Fruit fly (Drosophila melanogaster) whole organism, embryonic: ENCODE data around the gene Ask1.

Experiments used
- Awh ChIP-seq: fragments of 200-800 bp; sonication (Bioruptor generic); IDR thresholded peaks from 2 replicates; pipeline ENCODE4, ENCODE4 v1.3.6; 2022; ENCODE audit warnings: missing biosample characterization, missing genetic modification characterization
- CG10565 ChIP-seq: fragments of 200-800 bp; sonication (Bioruptor generic); optimal IDR thresholded peaks from 3 replicates; lab custom pipeline; 2016; ENCODE audit warnings: missing biosample characterization, mild to moderate bottlenecking, missing genetic modification characterization
- CG10959 ChIP-seq: fragments of 200-800 bp; sonication (Bioruptor generic); IDR thresholded peaks from 2 replicates; pipeline ENCODE4 v1.3.6; 2022; ENCODE audit warnings: missing biosample characterization, missing genetic modification characterization
- CG11560 ChIP-seq: fragments of 200-800 bp; sonication (Bioruptor generic); IDR thresholded peaks from 3 replicates; pipeline ENCODE4 v1.3.6; 2022; ENCODE audit warnings: missing biosample characterization, missing genetic modification characterization
- CG12391 ChIP-seq: fragments of 200-800 bp; sonication (Bioruptor generic); optimal IDR thresholded peaks from 3 replicates; lab custom pipeline; 2018; ENCODE audit warnings: missing biosample characterization, mild to moderate bottlenecking, missing genetic modification characterization, moderate library complexity
- CG12659 ChIP-seq: fragments of 200-800 bp; sonication (Bioruptor generic); optimal IDR thresholded peaks from 3 replicates; lab custom pipeline; 2017; ENCODE audit warnings: mild to moderate bottlenecking, missing biosample characterization, missing genetic modification reagents, missing genetic modification characterization
- CG13296 ChIP-seq: fragments of 200-800 bp; sonication (Bioruptor generic); optimal IDR thresholded peaks from 3 replicates; lab custom pipeline; 2018; ENCODE audit warnings: missing biosample characterization, mild to moderate bottlenecking, missing genetic modification characterization
- CG13894 ChIP-seq: fragments of 200-800 bp; sonication (Bioruptor generic); optimal IDR thresholded peaks from 3 replicates; lab custom pipeline; 2018; ENCODE audit warnings: missing biosample characterization, mild to moderate bottlenecking, missing genetic modification characterization, moderate library complexity
- CG14667 ChIP-seq: fragments of 200-800 bp; sonication (Bioruptor generic); IDR thresholded peaks from 2 replicates; pipeline ENCODE4 v1.3.6; 2022; ENCODE audit warnings: missing biosample characterization, missing genetic modification characterization
- CG14965 ChIP-seq: fragments of 200-800 bp; sonication (Bioruptor generic); optimal IDR thresholded peaks from 2 replicates; lab custom pipeline; 2016; ENCODE audit warnings: missing biosample characterization, missing genetic modification characterization, borderline replicate concordance
- CG1792 ChIP-seq: fragments of 200-800 bp; sonication (Bioruptor generic); optimal IDR thresholded peaks from 2 replicates; lab custom pipeline; 2016; ENCODE audit warnings: missing biosample characterization, missing genetic modification characterization
- CG33557 ChIP-seq: fragments of 200-800 bp; sonication (Bioruptor generic); optimal IDR thresholded peaks from 2 replicates; lab custom pipeline; 2019; ENCODE audit warnings: missing biosample characterization, mild to moderate bottlenecking, missing genetic modification characterization, moderate library complexity
- CG34376 ChIP-seq: fragments of 200-800 bp; sonication (Bioruptor generic); optimal IDR thresholded peaks from 2 replicates; lab custom pipeline; 2018; ENCODE audit warnings: missing biosample characterization, mild to moderate bottlenecking, missing genetic modification characterization
- CG6175 ChIP-seq: fragments of 200-800 bp; sonication (Bioruptor generic); IDR thresholded peaks from 3 replicates; pipeline ENCODE4 v1.3.6; 2022; ENCODE audit warnings: missing biosample characterization, missing genetic modification characterization
- CG8478 ChIP-seq: fragments of >200 bp; optimal IDR thresholded peaks from 2 replicates; lab custom pipeline; 2018
- CG9932 ChIP-seq: fragments of 200-800 bp; sonication (Bioruptor generic); IDR thresholded peaks from 2 replicates; pipeline ENCODE4 v1.3.6; 2022; ENCODE audit warnings: missing biosample characterization, missing genetic modification characterization
- Gug ChIP-seq: fragments of 200-800 bp; sonication (Bioruptor generic); IDR thresholded peaks from 4 replicates; pipeline ENCODE4 v1.3.6; 2022; ENCODE audit warnings: missing biosample characterization, missing genetic modification characterization
- H15 ChIP-seq: fragments of 200-800 bp; sonication (Bioruptor generic); IDR thresholded peaks from 3 replicates; pipeline ENCODE4 v1.3.6; 2022; ENCODE audit warnings: missing biosample characterization, missing genetic modification characterization
- HmgD ChIP-seq: fragments of 200-800 bp; sonication (Bioruptor generic); optimal IDR thresholded peaks from 3 replicates; lab custom pipeline; 2016; ENCODE audit warnings: missing biosample characterization, missing genetic modification characterization
- Hr51 ChIP-seq, 2 experiments: fragments of 200-800 bp; sonication (Bioruptor generic); optimal IDR thresholded peaks; 2 replicates in 1 of 2; 3 replicates in 1 of 2; lab custom pipeline; 2016 to 2018; ENCODE audit warnings: missing biosample characterization in 2 of 2, missing genetic modification characterization in 2 of 2, mild to moderate bottlenecking in 1 of 2, moderate library complexity in 1 of 2
- Lpt ChIP-seq: fragments of >200 bp; optimal IDR thresholded peaks from 2 replicates; lab custom pipeline; 2018; ENCODE audit warnings: missing biosample characterization, missing genetic modification characterization
- Med ChIP-seq: fragments of 200-800 bp; sonication (Bioruptor generic); peaks from one replicate; lab custom pipeline; 2016; ENCODE audit warnings: missing biosample characterization, missing genetic modification characterization, mild to moderate bottlenecking, inconsistent platforms, moderate library complexity
- NC2β ChIP-seq: fragments of 200-800 bp; sonication (Bioruptor generic); optimal IDR thresholded peaks from 2 replicates; lab custom pipeline; 2016; ENCODE audit warnings: missing biosample characterization, missing genetic modification characterization
- Trl ChIP-seq, 3 experiments: fragments of >200 bp in 2 of 3; fragments of 200-800 bp in 1 of 3; sonication (Bioruptor generic) in 1 of 3; optimal IDR thresholded peaks; 2 replicates in 1 of 3; 3 replicates in 2 of 3; lab custom pipeline; 2016 to 2017; ENCODE audit warnings: missing biosample characterization in 1 of 3, missing genetic modification characterization in 1 of 3
- ac ChIP-seq: fragments of 200-800 bp; sonication (Bioruptor generic); optimal IDR thresholded peaks from 3 replicates; lab custom pipeline; 2017; ENCODE audit warnings: missing biosample characterization, mild to moderate bottlenecking, missing genetic modification characterization
- br ChIP-seq: fragments of >200 bp; optimal IDR thresholded peaks from 2 replicates; lab custom pipeline; 2017
- chinmo ChIP-seq: fragments of 200-800 bp; sonication (Bioruptor generic); IDR thresholded peaks from 4 replicates; pipeline ENCODE4 v1.3.6; 2022; ENCODE audit warnings: missing biosample characterization, missing genetic modification characterization; ENCODE audit not compliant: partially characterized antibody
- chm ChIP-seq: fragments of 200-800 bp; sonication (Bioruptor generic); IDR thresholded peaks from 2 replicates; pipeline ENCODE4 v1.3.6; 2022; ENCODE audit warnings: missing biosample characterization, missing genetic modification characterization
- dati ChIP-seq: fragments of 200-800 bp; sonication (Bioruptor generic); IDR thresholded peaks from 2 replicates; pipeline ENCODE4 v1.3.6; 2022; ENCODE audit warnings: missing biosample characterization, missing genetic modification characterization
- en ChIP-seq: fragments of 200-800 bp; sonication (Bioruptor generic); optimal IDR thresholded peaks from 2 replicates; lab custom pipeline; 2016; ENCODE audit warnings: missing biosample characterization, missing genetic modification characterization
- fd64A ChIP-seq: fragments of 200-800 bp; sonication (Bioruptor generic); optimal IDR thresholded peaks from 3 replicates; lab custom pipeline; 2018; ENCODE audit warnings: missing biosample characterization, mild to moderate bottlenecking, missing genetic modification characterization
- grn ChIP-seq: fragments of 200-800 bp; sonication (Bioruptor generic); optimal IDR thresholded peaks from 3 replicates; lab custom pipeline; 2017; ENCODE audit warnings: missing biosample characterization, missing genetic modification characterization
- hth ChIP-seq: fragments of >200 bp; optimal IDR thresholded peaks from 2 replicates; lab custom pipeline; 2017; ENCODE audit warnings: inconsistent platforms
- kah ChIP-seq: fragments of 200-800 bp; sonication (Bioruptor generic); optimal IDR thresholded peaks from 2 replicates; lab custom pipeline; 2018; ENCODE audit warnings: missing biosample characterization, mild to moderate bottlenecking, missing genetic modification characterization
- kni ChIP-seq: fragments of 200-800 bp; sonication (Bioruptor generic); optimal IDR thresholded peaks from 3 replicates; lab custom pipeline; 2017; ENCODE audit warnings: mild to moderate bottlenecking, missing biosample characterization, missing genetic modification reagents, missing genetic modification characterization
- lov ChIP-seq, 2 experiments: fragments of 200-800 bp in 1 of 2; fragments of >200 bp in 1 of 2; sonication (Bioruptor generic) in 1 of 2; IDR thresholded peaks in 1 of 2; optimal IDR thresholded peaks in 1 of 2; 2 replicates in 1 of 2; 3 replicates in 1 of 2; pipeline versions ENCODE4 v1.3.6 to Lab custom; 2017 to 2022; ENCODE audit warnings: missing biosample characterization in 1 of 2, missing genetic modification characterization in 1 of 2
- pfk ChIP-seq: fragments of 200-800 bp; sonication (Bioruptor generic); optimal IDR thresholded peaks from 2 replicates; lab custom pipeline; 2018; ENCODE audit warnings: missing biosample characterization, mild to moderate bottlenecking, missing genetic modification characterization, moderate library complexity
- prd ChIP-seq, 3 experiments: fragments of >200 bp in 2 of 3; fragments of 200-800 bp in 1 of 3; sonication (Bioruptor generic) in 1 of 3; optimal IDR thresholded peaks in 2 of 3; IDR thresholded peaks in 1 of 3; 2 replicates in 2 of 3; 3 replicates in 1 of 3; pipeline versions ENCODE4 v1.3.6 to Lab custom; 2017 to 2022; ENCODE audit warnings: missing biosample characterization in 1 of 3, missing genetic modification characterization in 1 of 3
- salm ChIP-seq: fragments of 200-800 bp; sonication (Bioruptor generic); optimal IDR thresholded peaks from 2 replicates; lab custom pipeline; 2018; ENCODE audit warnings: missing biosample characterization, mild to moderate bottlenecking, missing genetic modification characterization
- scrt ChIP-seq: fragments of 200-800 bp; sonication (Bioruptor generic); optimal IDR thresholded peaks from 2 replicates; lab custom pipeline; 2018; ENCODE audit warnings: missing biosample characterization, mild to moderate bottlenecking, missing genetic modification characterization, moderate library complexity
- so ChIP-seq: fragments of 200-800 bp; sonication (Bioruptor generic); IDR thresholded peaks from 3 replicates; pipeline ENCODE4 v1.3.6; 2022; ENCODE audit warnings: missing biosample characterization, missing genetic modification characterization
- ssp ChIP-seq: fragments of 200-800 bp; sonication (Bioruptor generic); IDR thresholded peaks from 2 replicates; pipeline ENCODE4 v1.3.6; 2022; ENCODE audit warnings: missing biosample characterization, missing genetic modification characterization
- usp ChIP-seq: fragments of >200 bp; optimal IDR thresholded peaks from 2 replicates; lab custom pipeline; 2017; ENCODE audit warnings: missing biosample characterization, missing genetic modification characterization
- vvl ChIP-seq: fragments of 200-800 bp; sonication (Bioruptor generic); IDR thresholded peaks from 2 replicates; pipeline ENCODE4 v1.3.6; 2022; ENCODE audit warnings: missing biosample characterization, missing genetic modification characterization
- wek ChIP-seq: fragments of 200-800 bp; sonication (Bioruptor generic); optimal IDR thresholded peaks from 3 replicates; lab custom pipeline; 2018; ENCODE audit warnings: missing biosample characterization, mild to moderate bottlenecking, missing genetic modification characterization, moderate library complexity
- wor ChIP-seq: fragments of 200-800 bp; sonication (Bioruptor generic); IDR thresholded peaks from 2 replicates; pipeline ENCODE4 v1.3.6; 2022; ENCODE audit warnings: missing biosample characterization, missing genetic modification characterization

The Ask1 gene

DNA sequence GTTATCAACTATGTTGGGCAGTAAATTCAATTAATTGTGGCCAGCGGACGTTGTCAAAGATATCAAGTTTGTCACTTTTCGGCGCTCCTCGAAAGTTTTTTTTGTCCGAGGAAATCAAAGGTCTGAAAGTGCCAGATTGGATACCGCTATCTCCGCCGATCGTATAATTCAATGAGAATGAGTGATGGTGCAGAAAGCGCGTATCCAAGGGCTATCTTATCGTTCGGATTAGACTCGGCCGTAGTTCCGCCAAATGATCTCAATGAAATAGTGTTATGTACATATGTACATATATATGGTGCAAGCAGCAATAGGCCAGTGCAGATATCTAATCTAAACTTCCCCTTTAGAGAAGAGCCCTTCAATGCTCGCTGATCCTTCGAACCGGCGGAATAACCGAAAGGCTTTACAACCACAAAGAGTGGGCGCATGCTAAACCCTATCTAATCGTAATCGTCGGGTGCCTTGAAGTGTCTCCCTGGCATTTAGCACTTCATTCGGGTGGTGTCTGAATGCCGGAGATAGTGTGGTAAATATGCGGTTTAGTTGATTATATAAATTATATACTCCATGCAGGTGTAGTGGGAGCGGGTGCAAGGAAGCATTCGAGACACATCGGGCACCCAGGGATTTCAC lies 6.3 kb upstream of the Ask1 start (continued):
- TF ChIP-seq chinmo (GFP tag; lab: Robert Waterston, UW), result 0 out of 4 replicates have a peak, but pooled peaks have one; percentile 55
- peak; percentile 29 for TF ChIP-seq grn (GFP tag; lab: Kevin White, UChicago)
- TF ChIP-seq CG14965 (GFP tag; lab: Kevin White, UChicago), result no peak
- peak; percentile 18 for TF ChIP-seq Med (GFP tag; lab: Kevin White, UChicago)
- no peak for TF ChIP-seq HmgD
- peak; percentile 49 for TF ChIP-seq CG13296 (GFP tag; lab: Kevin White, UChicago)
- TF ChIP-seq, all 482 proteins: peak for 18

- TF ChIP-seq usp (no peak), CG34376 (GFP tag; lab: Kevin White, UChicago) (peak; percentile 45), chm (GFP tag; lab: Robert Waterston, UW) (0 out of 2 replicates have a peak, but pooled peaks have one; percentile 51), Trl (optimal IDR thresholded peaks at IDR 0.05; lab: Kevin White, UChicago) (peak; percentile 69 to 71), Trl (GFP tag; optimal IDR thresholded peaks at IDR 0.05; lab: Kevin White, UChicago) (no peak), hth (lab: Kevin White, UChicago) (no peak), CG10959 (GFP tag; lab: Robert Waterston, UW) (no peak; the same call in 1 of the 2 replicates), so (GFP tag; lab: Robert Waterston, UW) (no peak), CG9932 (GFP tag; lab: Robert Waterston, UW) (no peak; the same call in 1 of the 2 replicates), Lpt (GFP tag; lab: Kevin White, UChicago) (no peak), CG6175 (GFP tag; lab: Robert Waterston, UW) (no peak), kni (GFP tag; lab: Kevin White, UChicago) (peak; percentile 63), kah (GFP tag; lab: Kevin White, UChicago) (peak; percentile 42), scrt (GFP tag; lab: Kevin White, UChicago) (no peak), CG10565 (GFP tag; lab: Kevin White, UChicago) (no peak), ac (no peak), CG12659 (GFP tag; lab: Kevin White, UChicago) (peak; percentile 26), CG14667 (GFP tag; lab: Robert Waterston, UW) (0 out of 2 replicates have a peak, but pooled peaks have one; percentile 16), CG12391 (peak; percentile 39), CG8478 (lab: Kevin White, UChicago) (no peak), CG33557 (GFP tag; lab: Kevin White, UChicago) (no peak), vvl (GFP tag; lab: Robert Waterston, UW) (no peak; the same call in 1 of the 2 replicates), Awh (GFP tag; lab: Robert Waterston, UW) (peak; percentile 61), lov (optimal IDR thresholded peaks at IDR 0.05; lab: Kevin White, UChicago) (no peak), lov (GFP tag; IDR thresholded peaks at IDR 0.05; lab: Robert Waterston, UW) (peak; percentile 22; the same call in 1 of the 3 replicates), Gug (peak; percentile 75; the same call in 3 of the 4 replicates), br (lab: Kevin White, UChicago) (no peak), ssp (GFP tag; lab: Robert Waterston, UW) (peak; percentile 44), pfk (GFP tag; lab: Kevin White, UChicago) (no peak), salm (no peak), CG1792 (GFP tag; lab: Kevin White, UChicago) (no peak), dati (no peak), NC2β (GFP tag; lab: Kevin White, UChicago) (no peak), Hr51 (GFP tag; optimal IDR thresholded peaks at IDR 0.05; lab: Kevin White, UChicago) (peak in 1 of 2 experiments; percentile 40), en (GFP tag; lab: Kevin White, UChicago) (no peak), CG11560 (tag; lab: Robert Waterston, UW) (no peak), wek (GFP tag; lab: Kevin White, UChicago) (peak; percentile 64), wor (GFP tag; lab: Robert Waterston, UW) (no peak), prd (optimal IDR thresholded peaks at IDR 0.05; lab: Kevin White, UChicago) (no peak), prd (GFP tag; IDR thresholded peaks at IDR 0.05; lab: Robert Waterston, UW) (peak; percentile 74), fd64A (GFP tag; lab: Kevin White, UChicago) (peak; percentile 29), H15 (GFP tag; lab: Robert Waterston, UW) (peak; percentile 51; the same call in 1 of the 3 replicates), CG13894 (no peak)
Measured at dm6 chr3R:19875118-19875887, 4.2 kb upstream of the Ask1 start, which contains the start of gene Mrp5. Gene Mrp5 (minus strand): TSS chr3R:19875678.
